Worm (Caenorhabditis elegans): ENCODE measurements around the gene pals-33.

Gene pals-33

DNA sequence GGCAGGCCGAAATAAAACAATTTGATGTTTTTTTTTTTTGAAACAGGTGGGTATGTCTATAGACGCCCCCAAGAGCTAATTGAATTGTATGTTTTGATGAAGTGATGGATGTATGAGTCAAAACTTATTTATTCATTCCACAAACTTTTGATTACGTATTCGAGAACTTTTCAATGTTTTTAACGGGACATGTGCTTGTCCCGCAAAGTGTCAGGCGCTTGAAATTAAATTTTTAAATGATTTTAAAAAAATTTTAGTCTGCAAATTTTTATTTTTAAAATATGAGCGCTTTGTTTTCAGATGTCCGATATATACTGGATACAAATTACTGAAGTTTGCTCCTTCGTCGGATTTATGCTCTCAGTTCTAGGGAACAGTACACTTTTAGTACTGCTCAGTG lies 23.7 kb upstream of the pals-33 start, which contains the start of gene str-114:
str-114 (plus strand) TSS at position 301 of the 400 bp plus-strand sequence.
- TF ChIP-seq F57A8.1 (GFP tag; optimal IDR thresholded peaks at IDR 0.05) (no peak), nhr-90 (tag; optimal IDR thresholded peaks at IDR 0.05) (no peak)

DNA sequence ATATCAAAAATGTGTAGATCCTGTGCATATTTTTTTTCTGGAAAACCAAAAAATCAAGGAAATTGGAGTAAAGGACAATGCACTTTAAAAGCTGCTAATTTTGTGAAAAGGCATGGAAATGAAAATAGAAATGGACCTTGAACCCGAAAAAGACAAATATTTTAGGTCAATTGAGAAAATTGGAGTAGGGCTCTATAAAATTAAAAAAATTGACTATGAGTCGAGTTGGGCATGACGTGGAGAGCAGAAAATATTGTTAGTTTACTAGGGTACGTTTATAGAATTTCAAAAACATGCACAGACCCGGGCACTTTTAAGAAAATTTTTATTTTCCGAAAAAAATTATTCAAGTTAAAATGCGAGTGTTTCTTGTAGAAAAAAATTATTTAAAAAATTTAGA lies 13.7 kb upstream of the pals-33 start, which contains the start of gene acr-23:
acr-23 (minus strand) TSS at position 101 of the 400 bp plus-strand sequence.
- TF ChIP-seq hlh-26 (GFP tag; conservative IDR thresholded peaks at IDR 0.05) (no peak), lin-35 (GFP tag; optimal IDR thresholded peaks at IDR 0.05) (no peak), K11D2.4 (GFP tag; IDR thresholded peaks at IDR 0.05) (no peak), mes-4 (tag; optimal IDR thresholded peaks at IDR 0.05) (no peak), sdz-38 (tag; optimal IDR thresholded peaks at IDR 0.05) (no peak), fkh-3 (tag; optimal IDR thresholded peaks at IDR 0.05) (no peak), D2030.7 (GFP tag; IDR thresholded peaks at IDR 0.05) (no peak), mel-28 (tag; optimal IDR thresholded peaks at IDR 0.05; ENCODE audit: borderline replicate concordance) (no peak), nfya-2 (GFP tag; IDR thresholded peaks at IDR 0.05) (no peak), F22D6.2 (tag; optimal IDR thresholded peaks at IDR 0.05) (no peak), unc-130 (GFP tag; optimal IDR thresholded peaks at IDR 0.05) (no peak), ceh-100 (GFP tag; IDR thresholded peaks at IDR 0.05) (no peak), Y53G8AR.9 (GFP tag; conservative IDR thresholded peaks at IDR 0.05) (no peak)

DNA sequence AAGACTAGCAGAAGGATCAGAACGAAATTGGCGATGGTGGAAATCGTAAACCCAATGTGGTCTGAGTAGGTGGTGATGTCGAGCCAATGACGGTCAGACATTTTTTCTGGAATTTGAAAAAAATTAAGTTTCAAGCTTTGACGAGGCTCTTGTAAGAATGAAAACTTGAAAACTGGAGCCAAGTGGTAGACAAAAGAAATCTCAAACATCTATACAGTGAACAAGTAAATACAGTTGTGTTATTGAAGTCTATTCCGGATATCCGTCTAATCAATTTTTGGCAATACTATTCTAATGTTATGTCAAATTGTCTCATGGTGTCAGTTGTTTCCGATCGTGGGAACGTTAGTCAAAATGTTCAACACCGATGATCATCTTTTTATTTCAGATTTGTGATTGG lies 6.3 kb upstream of the pals-33 start, which contains the start of gene str-113:
str-113 (minus strand) TSS at position 101 of the 400 bp plus-strand sequence.
- no peak for TF ChIP-seq C06A6.2 (GFP tag; conservative IDR thresholded peaks at IDR 0.05)
- no peak for TF ChIP-seq snpc-4 (GFP tag; optimal IDR thresholded peaks at IDR 0.05)
- TF ChIP-seq snpc-4 (tag; optimal IDR thresholded peaks at IDR 0.05), result no peak
- TF ChIP-seq egrh-3 (GFP tag; IDR thresholded peaks at IDR 0.05), result no peak
- TF ChIP-seq tbx-9 (tag; optimal IDR thresholded peaks at IDR 0.05; ENCODE audit: borderline replicate concordance), result no peak
- TF ChIP-seq nfyb-1 (GFP tag; IDR thresholded peaks at IDR 0.05), result no peak
- no peak for TF ChIP-seq ekl-4 (GFP tag; IDR thresholded peaks at IDR 0.05)
- no peak for TF ChIP-seq egl-18 (GFP tag; IDR thresholded peaks at IDR 0.05)
- TF ChIP-seq die-1 (tag; optimal IDR thresholded peaks at IDR 0.05), result no peak
- TF ChIP-seq tlf-1 (GFP tag; optimal IDR thresholded peaks at IDR 0.05), result no peak
- no peak for TF ChIP-seq dpl-1 (GFP tag; optimal IDR thresholded peaks at IDR 0.05)
- no peak for TF ChIP-seq rec-8 (tag; optimal IDR thresholded peaks at IDR 0.05)
- TF ChIP-seq him-1 (tag; optimal IDR thresholded peaks at IDR 0.05), result no peak

DNA sequence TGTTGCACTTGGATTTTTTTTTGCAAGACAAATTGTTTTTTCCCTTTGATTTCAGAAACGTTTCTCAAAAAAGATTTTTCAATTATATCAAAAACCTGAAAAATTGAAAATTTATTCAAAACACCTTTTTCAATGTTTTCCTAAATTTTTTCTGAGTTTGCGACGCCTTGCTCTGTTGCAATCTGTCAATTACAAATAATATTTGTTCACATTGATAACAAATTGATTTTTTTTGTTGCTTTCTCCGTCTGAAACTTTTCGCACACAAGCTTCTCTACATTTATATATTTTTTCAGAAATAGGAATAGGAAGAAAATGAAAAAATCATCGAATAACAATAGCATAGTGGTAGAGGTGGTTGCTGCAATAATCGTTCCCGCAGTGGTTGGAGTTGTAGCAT lies 4.7 kb upstream of the pals-33 start, which contains the start of gene Y39H10B.2:
Y39H10B.2 (plus strand) TSS at position 301 of the 400 bp plus-strand sequence.
- TF ChIP-seq nhr-80 (tag; optimal IDR thresholded peaks at IDR 0.05) (peak; percentile 58), ama-1 (optimal IDR thresholded peaks at IDR 0.05) (no peak), ama-1 (GFP tag; optimal IDR thresholded peaks at IDR 0.05) (no peak)

DNA sequence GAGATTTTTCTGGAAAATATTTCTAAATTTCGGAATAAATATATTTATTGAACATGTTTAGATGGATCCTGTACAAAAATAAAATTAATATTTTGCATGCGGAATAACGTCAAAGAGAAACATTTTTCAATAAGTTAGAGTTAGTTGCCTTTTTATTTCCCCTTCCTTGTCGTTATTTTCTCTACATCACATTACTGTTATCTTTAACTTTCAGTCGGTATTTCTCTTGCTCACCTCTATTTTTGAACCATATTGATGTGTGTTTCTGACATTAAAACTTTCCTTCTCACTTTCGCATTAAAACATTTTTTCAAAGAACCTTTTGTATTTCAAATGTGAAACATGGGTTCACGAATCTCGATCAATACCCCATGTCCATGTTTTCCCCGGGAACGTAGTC lies 2.7 kb upstream of the pals-33 start, which contains the start of gene Y39H10B.3:
Y39H10B.3 (plus strand) TSS at position 301 of the 400 bp plus-strand sequence.
- TF ChIP-seq Y56A3A.18 (GFP tag; IDR thresholded peaks at IDR 0.05) (no peak), nfya-2 (GFP tag; IDR thresholded peaks at IDR 0.05) (no peak), F37B4.10 (GFP tag; IDR thresholded peaks at IDR 0.05) (no peak)
